Worm (Caenorhabditis elegans): ENCODE data around the gene R13A5.7.

R13A5.7 gene

ce11 chrIII:7530108-7530507, 39.8 kb downstream of the R13A5.7 start:
- no peak for TF ChIP-seq B0261.1 (tag; optimal IDR thresholded peaks at IDR 0.05)
- TF ChIP-seq B0019.2 (GFP tag; conservative IDR thresholded peaks at IDR 0.05): no peak
- TF ChIP-seq ceh-40 (GFP tag; IDR thresholded peaks at IDR 0.05): no peak
- no peak for TF ChIP-seq mcd-1 (GFP tag; IDR thresholded peaks at IDR 0.05)
- TF ChIP-seq snpc-1.3 (tag; optimal IDR thresholded peaks at IDR 0.05; ENCODE audit: insufficient read depth): no peak
- no peak for TF ChIP-seq cebp-1 (GFP tag; IDR thresholded peaks at IDR 0.05)
- TF ChIP-seq cebp-1 (tag; optimal IDR thresholded peaks at IDR 0.05): no peak
- no peak for TF ChIP-seq F10E7.11 (tag; optimal IDR thresholded peaks at IDR 0.05)
- no peak for TF ChIP-seq nfyb-1 (GFP tag; IDR thresholded peaks at IDR 0.05)
- TF ChIP-seq lsy-27 (tag; optimal IDR thresholded peaks at IDR 0.05; ENCODE audit: borderline replicate concordance, insufficient read depth): no peak

ce11 chrIII:7526974-7527466, 42.9 kb downstream of the R13A5.7 start:
- no peak for TF ChIP-seq T07F8.4 (tag; optimal IDR thresholded peaks at IDR 0.05)
- no peak for TF ChIP-seq snpc-1.3 (tag; optimal IDR thresholded peaks at IDR 0.05; ENCODE audit: insufficient read depth)
- no peak for TF ChIP-seq F57C9.4 (tag; optimal IDR thresholded peaks at IDR 0.05)
- no peak for TF ChIP-seq attf-6 (GFP tag; IDR thresholded peaks at IDR 0.05)
- TF ChIP-seq pha-4 (tag; optimal IDR thresholded peaks at IDR 0.05): no peak
- no peak for TF ChIP-seq hrde-1 (tag; optimal IDR thresholded peaks at IDR 0.05; ENCODE audit: borderline replicate concordance)
- TF ChIP-seq somi-1 (GFP tag; optimal IDR thresholded peaks at IDR 0.05): no peak
- TF ChIP-seq egl-44 (GFP tag; IDR thresholded peaks at IDR 0.05): no peak
- TF ChIP-seq attf-5 (GFP tag; optimal IDR thresholded peaks at IDR 0.05): no peak
- no peak for TF ChIP-seq ztf-6 (GFP tag; IDR thresholded peaks at IDR 0.05)
- TF ChIP-seq lag-1 (GFP tag; IDR thresholded peaks at IDR 0.05): no peak
- no peak for TF ChIP-seq ceh-79 (tag; optimal IDR thresholded peaks at IDR 0.05)
- TF ChIP-seq Y56A3A.18 (GFP tag; IDR thresholded peaks at IDR 0.05): no peak
- no peak for TF ChIP-seq unc-130 (GFP tag; optimal IDR thresholded peaks at IDR 0.05)
- TF ChIP-seq lsy-27 (tag; optimal IDR thresholded peaks at IDR 0.05; ENCODE audit: borderline replicate concordance, insufficient read depth): no peak
- no peak for TF ChIP-seq tbx-9 (tag; optimal IDR thresholded peaks at IDR 0.05; ENCODE audit: borderline replicate concordance)
- TF ChIP-seq ama-1 (optimal IDR thresholded peaks at IDR 0.05): no peak
- TF ChIP-seq ama-1 (GFP tag; optimal IDR thresholded peaks at IDR 0.05): no peak
- no peak for TF ChIP-seq pbrm-1 (GFP tag; IDR thresholded peaks at IDR 0.05)
- TF ChIP-seq hmg-1.2 (GFP tag; IDR thresholded peaks at IDR 0.05): no peak
- TF ChIP-seq F22D6.2 (tag; optimal IDR thresholded peaks at IDR 0.05): no peak

ce11 chrIII:7524830-7525344, 45.0 kb downstream of the R13A5.7 start:
- no peak for TF ChIP-seq attf-3 (GFP tag; conservative IDR thresholded peaks at IDR 0.05)
- TF ChIP-seq Y67H2A.10 (GFP tag; conservative IDR thresholded peaks at IDR 0.05): no peak
- no peak for TF ChIP-seq pbrm-1 (GFP tag; IDR thresholded peaks at IDR 0.05)
- no peak for TF ChIP-seq attf-6 (GFP tag; IDR thresholded peaks at IDR 0.05)
- no peak for TF ChIP-seq mcd-1 (GFP tag; IDR thresholded peaks at IDR 0.05)
- TF ChIP-seq F49E8.2 (tag; optimal IDR thresholded peaks at IDR 0.05; ENCODE audit: insufficient read depth): no peak
- TF ChIP-seq madf-6 (GFP tag; IDR thresholded peaks at IDR 0.05): no peak
- TF ChIP-seq madf-8 (GFP tag; conservative IDR thresholded peaks at IDR 0.05): no peak
- no peak for TF ChIP-seq sdz-38 (tag; optimal IDR thresholded peaks at IDR 0.05)
- TF ChIP-seq gei-17 (GFP tag; optimal IDR thresholded peaks at IDR 0.05): no peak
- no peak for TF ChIP-seq sptf-2 (GFP tag; optimal IDR thresholded peaks at IDR 0.05)
- no peak for TF ChIP-seq let-607 (tag; optimal IDR thresholded peaks at IDR 0.05)
- no peak for TF ChIP-seq snpc-1.3 (tag; optimal IDR thresholded peaks at IDR 0.05; ENCODE audit: insufficient read depth)
- TF ChIP-seq Y79H2A.3 (GFP tag; conservative IDR thresholded peaks at IDR 0.05): no peak
- no peak for TF ChIP-seq F39B2.1 (GFP tag; IDR thresholded peaks at IDR 0.05)
- TF ChIP-seq nhr-179 (tag; optimal IDR thresholded peaks at IDR 0.05): no peak
- TF ChIP-seq ceh-100 (GFP tag; IDR thresholded peaks at IDR 0.05): no peak
- TF ChIP-seq lin-35 (GFP tag; optimal IDR thresholded peaks at IDR 0.05): no peak
